Fruit fly (Drosophila melanogaster): ENCODE data around the gene drn.

dm6 chr3R:9401127-9401603 lies 61.1 kb downstream of the drn start, which contains the start of the genes RpL34b and CG8132:
- TF ChIP-seq psq (optimal IDR thresholded peaks at IDR 0.05) (no peak), ttk (optimal IDR thresholded peaks at IDR 0.05) (no peak), Myc (optimal IDR thresholded peaks at IDR 0.05) (no peak)
